Worm (Caenorhabditis elegans): ENCODE data around the gene far-1.

The far-1 gene

ce11 chrIII:9069712-9070111, 11.3 kb downstream of the far-1 start:
- TF ChIP-seq ham-2 (GFP tag; optimal IDR thresholded peaks at IDR 0.05), result no peak
- TF ChIP-seq elt-1 (tag; optimal IDR thresholded peaks at IDR 0.05; ENCODE audit: borderline replicate concordance, insufficient read depth), result no peak
- TF ChIP-seq flh-1 (GFP tag; optimal IDR thresholded peaks at IDR 0.05), result no peak
- no peak for TF ChIP-seq ceh-43 (GFP tag; optimal IDR thresholded peaks at IDR 0.05)
- no peak for TF ChIP-seq sem-2 (GFP tag; optimal IDR thresholded peaks at IDR 0.05)
- no peak for TF ChIP-seq ceh-83 (GFP tag; optimal IDR thresholded peaks at IDR 0.05)
- TF ChIP-seq cnd-1 (tag; optimal IDR thresholded peaks at IDR 0.05), result no peak
- TF ChIP-seq zip-8 (tag; optimal IDR thresholded peaks at IDR 0.05), result no peak
- no peak for TF ChIP-seq mls-2 (tag; optimal IDR thresholded peaks at IDR 0.05)
- TF ChIP-seq nhr-12 (tag; optimal IDR thresholded peaks at IDR 0.05), result no peak
- no peak for TF ChIP-seq lsy-2 (tag; optimal IDR thresholded peaks at IDR 0.05)
- no peak for TF ChIP-seq nhr-237 (tag; optimal IDR thresholded peaks at IDR 0.05)
- no peak for TF ChIP-seq unc-39 (tag; optimal IDR thresholded peaks at IDR 0.05)
- no peak for TF ChIP-seq snpc-4 (tag; optimal IDR thresholded peaks at IDR 0.05)

DNA sequence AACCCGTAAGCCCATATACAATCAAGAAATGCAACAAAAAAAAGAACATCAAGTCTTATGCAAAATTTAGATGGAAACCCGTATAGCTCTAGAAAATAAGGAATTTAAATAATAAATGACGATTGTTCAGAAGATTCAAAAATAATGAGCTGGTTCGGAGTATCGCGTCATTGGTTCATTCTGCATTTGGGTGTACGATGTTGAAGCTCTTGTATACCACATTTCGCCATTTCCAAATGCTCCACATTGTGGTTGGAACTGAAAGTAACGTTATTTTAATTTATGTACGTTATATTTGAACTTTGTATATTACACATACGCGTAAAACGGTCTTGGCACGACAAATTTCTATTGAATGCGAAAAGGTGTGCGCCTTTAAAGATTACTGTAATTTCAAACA, 20.7 kb downstream of the far-1 start:
- TF ChIP-seq cnd-1 (tag; optimal IDR thresholded peaks at IDR 0.05) (no peak), sem-2 (GFP tag; optimal IDR thresholded peaks at IDR 0.05) (no peak), elt-3 (tag; optimal IDR thresholded peaks at IDR 0.05) (no peak), elt-1 (tag; optimal IDR thresholded peaks at IDR 0.05; ENCODE audit: borderline replicate concordance, insufficient read depth) (no peak), hlh-1 (tag; optimal IDR thresholded peaks at IDR 0.05) (no peak), snpc-4 (tag; optimal IDR thresholded peaks at IDR 0.05) (no peak), nhr-12 (tag; optimal IDR thresholded peaks at IDR 0.05) (no peak), pha-4 (tag; optimal IDR thresholded peaks at IDR 0.05) (no peak), unc-120 (tag; optimal IDR thresholded peaks at IDR 0.05; ENCODE audit: poor library complexity, severe bottlenecking) (no peak), lin-13 (tag; optimal IDR thresholded peaks at IDR 0.05) (no peak), mls-2 (tag; optimal IDR thresholded peaks at IDR 0.05) (no peak)

DNA sequence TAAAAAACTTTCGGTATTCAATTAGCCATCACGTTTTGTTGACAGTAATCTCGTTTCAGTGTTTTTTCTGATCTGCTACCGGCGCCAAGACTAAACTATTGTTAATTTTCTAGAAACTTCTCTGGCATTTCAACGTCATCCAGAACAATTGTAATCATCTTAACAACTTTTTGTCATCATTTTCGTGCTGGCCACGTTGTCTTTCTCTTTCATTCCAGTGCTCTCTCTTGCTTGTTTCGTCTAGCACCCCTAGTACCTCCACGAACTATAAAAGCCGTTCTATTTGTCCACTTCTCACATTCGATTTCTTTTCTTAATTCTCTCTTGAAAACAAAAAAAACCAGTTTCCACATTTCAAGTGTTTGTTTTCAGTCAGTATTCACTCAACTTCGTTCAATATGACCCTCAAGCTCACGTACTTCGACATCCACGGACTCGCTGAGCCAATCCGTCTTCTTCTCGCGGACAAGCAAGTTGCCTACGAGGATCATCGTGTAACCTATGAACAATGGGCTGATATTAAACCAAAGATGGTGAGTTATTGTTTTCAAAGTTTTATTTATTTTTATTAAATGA, 21.9 kb downstream of the far-1 start, which contains the start of gene gst-1:
Gene gst-1 (plus strand): TSS at position 373 of the 576 bp plus-strand sequence.
- TF ChIP-seq lin-13 (tag; optimal IDR thresholded peaks at IDR 0.05) (no peak), bed-3 (GFP tag; optimal IDR thresholded peaks at IDR 0.05) (no peak), nhr-76 (tag; optimal IDR thresholded peaks at IDR 0.05) (no peak), mls-2 (tag; optimal IDR thresholded peaks at IDR 0.05) (no peak), ztf-11 (tag; optimal IDR thresholded peaks at IDR 0.05) (no peak), unc-120 (tag; optimal IDR thresholded peaks at IDR 0.05; ENCODE audit: poor library complexity, severe bottlenecking) (no peak), lsy-2 (tag; optimal IDR thresholded peaks at IDR 0.05) (no peak), unc-39 (tag; optimal IDR thresholded peaks at IDR 0.05) (no peak), hlh-1 (tag; optimal IDR thresholded peaks at IDR 0.05) (no peak), nhr-237 (tag; optimal IDR thresholded peaks at IDR 0.05) (no peak), pha-4 (tag; optimal IDR thresholded peaks at IDR 0.05) (no peak), unc-62 (GFP tag; optimal IDR thresholded peaks at IDR 0.05) (no peak), lin-32 (GFP tag; optimal IDR thresholded peaks at IDR 0.05) (no peak), M03D4.4 (tag; optimal IDR thresholded peaks at IDR 0.05) (no peak), nhr-2 (tag; optimal IDR thresholded peaks at IDR 0.05) (no peak), nhr-28 (tag; optimal IDR thresholded peaks at IDR 0.05) (no peak), cnd-1 (tag; optimal IDR thresholded peaks at IDR 0.05) (no peak), flh-1 (GFP tag; optimal IDR thresholded peaks at IDR 0.05) (no peak)

ce11 chrIII:9054414-9055147, 26.4 kb downstream of the far-1 start, which contains the start of gene cls-2:
cls-2 (plus strand) TSS chrIII:9055048.
- TF ChIP-seq mep-1 (tag; optimal IDR thresholded peaks at IDR 0.05), result peak; percentile 7
- TF ChIP-seq unc-120 (tag; optimal IDR thresholded peaks at IDR 0.05; ENCODE audit: poor library complexity, severe bottlenecking), result peak; percentile 10
- no peak for TF ChIP-seq elt-3 (tag; optimal IDR thresholded peaks at IDR 0.05)

DNA sequence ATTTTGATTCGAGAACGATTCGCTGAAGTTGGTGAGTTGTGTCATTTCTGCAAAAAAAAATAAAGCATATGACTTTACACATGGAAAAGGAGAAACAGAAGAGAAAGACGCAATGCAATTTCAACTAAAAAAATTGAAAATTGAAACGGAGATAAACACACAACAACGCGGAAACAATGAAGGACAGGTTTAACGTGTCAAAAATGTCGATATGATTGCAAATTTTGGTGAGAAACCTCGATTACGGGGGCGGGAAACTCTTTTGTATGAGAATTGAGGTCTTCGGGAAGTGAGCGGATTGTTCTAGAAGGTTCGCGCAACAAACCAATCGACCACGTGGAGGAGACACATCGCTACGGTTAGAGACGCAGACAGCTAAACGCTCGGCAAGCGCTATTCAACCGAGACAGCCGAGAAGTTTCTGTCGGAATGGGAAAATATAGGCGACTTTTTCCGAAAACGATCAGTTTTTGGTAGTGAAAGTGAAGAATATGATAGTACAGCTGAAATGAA, 27.2 kb downstream of the far-1 start, which contains the start of gene R107.5:
Gene R107.5 (minus strand): TSS at position 51 of the 513 bp plus-strand sequence.
- no peak for TF ChIP-seq elt-1 (tag; optimal IDR thresholded peaks at IDR 0.05; ENCODE audit: borderline replicate concordance, insufficient read depth)
- TF ChIP-seq elt-3 (tag; optimal IDR thresholded peaks at IDR 0.05), result peak; percentile 75
- TF ChIP-seq ztf-11 (tag; optimal IDR thresholded peaks at IDR 0.05), result peak; percentile 60
- TF ChIP-seq nhr-2 (tag; optimal IDR thresholded peaks at IDR 0.05), result peak; percentile 13
- no peak for TF ChIP-seq unc-39 (tag; optimal IDR thresholded peaks at IDR 0.05)
- no peak for TF ChIP-seq mab-5 (tag; optimal IDR thresholded peaks at IDR 0.05)
- TF ChIP-seq ces-1 (GFP tag; optimal IDR thresholded peaks at IDR 0.05), result peak; percentile 74
- TF ChIP-seq mep-1 (tag; optimal IDR thresholded peaks at IDR 0.05), result peak; percentile 80
- peak; percentile 34 for TF ChIP-seq bed-3 (GFP tag; optimal IDR thresholded peaks at IDR 0.05)
- TF ChIP-seq cnd-1 (tag; optimal IDR thresholded peaks at IDR 0.05), result peak; percentile 55
- TF ChIP-seq lin-13 (tag; optimal IDR thresholded peaks at IDR 0.05), result peak; percentile 89
- TF ChIP-seq mls-2 (tag; optimal IDR thresholded peaks at IDR 0.05), result peak; percentile 91
- no peak for TF ChIP-seq nhr-12 (tag; optimal IDR thresholded peaks at IDR 0.05)
- peak; percentile 86 for TF ChIP-seq unc-62 (GFP tag; optimal IDR thresholded peaks at IDR 0.05)
- TF ChIP-seq ham-2 (GFP tag; optimal IDR thresholded peaks at IDR 0.05), result peak; percentile 92
- peak; percentile 36 for TF ChIP-seq ceh-43 (GFP tag; optimal IDR thresholded peaks at IDR 0.05)
- no peak for TF ChIP-seq flh-1 (GFP tag; optimal IDR thresholded peaks at IDR 0.05)
- TF ChIP-seq snpc-4 (tag; optimal IDR thresholded peaks at IDR 0.05), result no peak
- peak; percentile 92 for TF ChIP-seq ceh-39 (tag; optimal IDR thresholded peaks at IDR 0.05)
- peak; percentile 97 for TF ChIP-seq pha-4 (tag; optimal IDR thresholded peaks at IDR 0.05)
- TF ChIP-seq lin-32 (GFP tag; optimal IDR thresholded peaks at IDR 0.05), result no peak
- TF ChIP-seq lsy-2 (tag; optimal IDR thresholded peaks at IDR 0.05), result peak; percentile 75
- peak; percentile 69 for TF ChIP-seq sptf-1 (tag; optimal IDR thresholded peaks at IDR 0.05)
- TF ChIP-seq unc-120 (tag; optimal IDR thresholded peaks at IDR 0.05; ENCODE audit: poor library complexity, severe bottlenecking), result peak; percentile 33
- no peak for TF ChIP-seq tbx-8 (GFP tag; optimal IDR thresholded peaks at IDR 0.05)
- TF ChIP-seq nhr-76 (tag; optimal IDR thresholded peaks at IDR 0.05), result no peak
- TF ChIP-seq nhr-237 (tag; optimal IDR thresholded peaks at IDR 0.05), result peak; percentile 72
- TF ChIP-seq M03D4.4 (tag; optimal IDR thresholded peaks at IDR 0.05), result peak; percentile 51
- peak; percentile 69 for TF ChIP-seq ceh-83 (GFP tag; optimal IDR thresholded peaks at IDR 0.05)

Measured in whole organism, mixed stage, embryonic.